Worm (Caenorhabditis elegans) whole organism, late embryonic: ENCODE results near the gene C39E9.8.

Source experiments
- ceh-19 ChIP-seq: fragments of 200-800 bp; sonication (Bioruptor generic); optimal IDR thresholded peaks from 2 replicates; lab custom pipeline; 2018; ENCODE audit warnings: mild to moderate bottlenecking, missing genetic modification characterization, missing compliant biosample characterization
- dve-1 ChIP-seq: sonication (generic microtip); optimal IDR thresholded peaks from 2 replicates; lab custom pipeline; 2017; ENCODE audit warnings: antibody characterized with exemption, mild to moderate bottlenecking, missing genetic modification characterization, missing compliant biosample characterization
- hlh-15 ChIP-seq: sonication (generic microtip); optimal IDR thresholded peaks from 2 replicates; lab custom pipeline; 2016; ENCODE audit warnings: missing genetic modification characterization, missing compliant biosample characterization
- pha-4 ChIP-seq: fragments of 150-350 bp; optimal IDR thresholded peaks from 2 replicates; lab custom pipeline; 2018; ENCODE audit warnings: missing biosample characterization, missing genetic modification reagents, missing genetic modification characterization
- tbx-2 ChIP-seq: sonication (generic microtip); optimal IDR thresholded peaks from 2 replicates; lab custom pipeline; 2016; ENCODE audit warnings: missing genetic modification characterization, missing compliant biosample characterization

- TF ChIP-seq ceh-19 (no peak), dve-1 (tag; lab: Kevin White, UChicago) (no peak), tbx-2 (tag; lab: Kevin White, UChicago) (no peak), pha-4 (tag; lab: Kevin White, UChicago) (no peak), hlh-15 (tag; lab: Kevin White, UChicago) (no peak)
Measured at ce11 chrIV:13093677-13094076, 14.4 kb downstream of the C39E9.8 start, which contains the start of the genes prcc-1 and C39E9.12.
